Fruit fly (Drosophila melanogaster): ENCODE measurements around the gene C1GalTA.
A peak's percentile ranks its signal among the peaks of the same experiment; 100 is the strongest.

The C1GalTA gene

DNA sequence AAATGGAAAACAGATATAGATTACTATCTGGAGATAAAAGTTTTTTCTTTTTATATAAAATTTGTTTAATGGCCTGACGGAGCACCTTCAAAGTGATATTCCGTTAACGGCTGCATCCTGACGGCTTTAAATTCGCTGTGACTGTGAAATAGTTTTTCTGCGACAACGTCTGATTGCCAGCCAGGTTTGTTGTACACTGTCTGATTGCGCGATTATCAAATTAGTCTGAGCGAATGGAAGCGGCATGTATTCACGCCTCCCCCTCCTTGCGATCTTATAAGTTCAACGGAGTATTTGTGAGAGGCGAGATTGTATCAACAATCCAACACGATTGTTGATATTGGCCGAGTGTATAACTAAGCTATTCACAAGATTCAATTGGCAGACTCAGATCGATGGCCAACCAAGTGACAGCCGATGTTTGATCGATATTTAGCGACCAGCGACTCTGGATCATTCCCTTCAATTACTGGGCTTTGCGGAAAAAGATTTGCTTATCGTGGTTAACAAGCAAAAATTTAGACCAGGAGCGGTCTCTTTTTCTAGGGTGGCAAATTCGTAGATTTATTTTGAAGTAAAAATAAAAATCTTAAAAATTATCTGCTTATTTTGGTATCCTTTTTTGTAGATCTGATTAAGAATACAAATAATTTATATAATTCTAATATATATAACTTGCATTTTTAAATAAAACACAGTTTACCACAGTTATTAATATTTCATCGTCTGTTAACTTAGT is 4.8 kb upstream of the C1GalTA start:
- TF ChIP-seq Mio (GFP tag; optimal IDR thresholded peaks at IDR 0.05) (no peak), CG32264 (GFP tag; optimal IDR thresholded peaks at IDR 0.05) (no peak), N (GFP tag; optimal IDR thresholded peaks at IDR 0.05) (no peak)

DNA sequence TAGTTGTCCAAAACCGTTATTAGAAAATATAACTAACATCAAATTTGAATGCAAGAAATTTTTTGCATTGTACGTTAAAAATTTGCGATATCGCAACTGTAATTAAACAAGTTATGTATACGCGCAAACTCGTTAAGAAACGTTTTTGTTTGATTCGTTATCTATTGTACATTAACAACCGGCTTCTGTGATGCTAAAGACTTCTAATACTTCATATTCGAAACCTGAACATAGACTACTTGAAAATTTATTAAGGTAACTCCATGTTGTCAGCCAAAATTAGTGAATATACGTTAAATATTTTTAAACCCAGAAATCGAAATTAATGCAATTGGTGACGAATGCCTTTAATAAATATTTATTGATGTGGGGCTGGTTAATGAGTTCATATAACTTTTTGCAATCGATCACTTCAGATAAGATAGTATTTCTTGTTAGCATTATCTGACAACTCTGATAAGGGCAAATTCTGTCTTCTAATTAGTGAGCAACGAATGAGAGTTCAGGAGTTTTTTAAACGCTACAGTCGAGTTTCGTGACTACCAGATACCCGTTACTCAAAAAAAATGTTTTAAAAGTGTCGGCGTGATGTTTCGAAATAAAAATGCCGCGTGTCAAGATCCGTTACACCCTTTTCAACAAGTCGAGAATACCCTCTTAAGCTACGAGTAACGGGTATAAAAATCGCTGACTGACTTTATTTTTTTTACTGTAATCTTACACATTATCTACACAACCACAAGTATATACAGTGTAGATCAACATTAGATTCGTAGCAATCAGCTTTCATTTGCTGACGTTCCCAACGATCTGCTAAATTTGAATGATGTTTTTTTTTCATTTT is 1.4 kb upstream of the C1GalTA start:
- TF ChIP-seq psq (GFP tag; optimal IDR thresholded peaks at IDR 0.05), result peak; percentile 48
- TF ChIP-seq Dif (GFP tag; optimal IDR thresholded peaks at IDR 0.05; ENCODE audit: partially characterized antibody), result peak; percentile 81
- TF ChIP-seq ey (GFP tag; optimal IDR thresholded peaks at IDR 0.05), result peak; percentile 70
- peak; percentile 45 for TF ChIP-seq HLH106 (tag; optimal IDR thresholded peaks at IDR 0.05)
- no peak for TF ChIP-seq Myc (optimal IDR thresholded peaks at IDR 0.05)
- TF ChIP-seq fru (GFP tag; optimal IDR thresholded peaks at IDR 0.05), result peak; percentile 71
- TF ChIP-seq woc (GFP tag; optimal IDR thresholded peaks at IDR 0.05), result peak; percentile 48
- peak; percentile 68 for TF ChIP-seq br (GFP tag; optimal IDR thresholded peaks at IDR 0.05)
- TF ChIP-seq OdsH (GFP tag; optimal IDR thresholded peaks at IDR 0.05), result peak; percentile 67
- TF ChIP-seq rgr (GFP tag; optimal IDR thresholded peaks at IDR 0.05), result peak; percentile 74
- peak; percentile 49 for TF ChIP-seq Vsx2 (GFP tag; optimal IDR thresholded peaks at IDR 0.05; ENCODE audit: partially characterized antibody)
- TF ChIP-seq GATAd (GFP tag; optimal IDR thresholded peaks at IDR 0.05), result no peak
- TF ChIP-seq N (GFP tag; optimal IDR thresholded peaks at IDR 0.05), result no peak
- TF ChIP-seq pan (optimal IDR thresholded peaks at IDR 0.05), result no peak
- peak; percentile 68 for TF ChIP-seq Sp1 (GFP tag; optimal IDR thresholded peaks at IDR 0.05)
- peak in 1 of 2 experiments; percentile 76 for TF ChIP-seq foxo (GFP tag; optimal IDR thresholded peaks at IDR 0.05)
- TF ChIP-seq tai (GFP tag; optimal IDR thresholded peaks at IDR 0.05), result peak; percentile 25
- peak; percentile 79 for TF ChIP-seq CrebA (GFP tag; optimal IDR thresholded peaks at IDR 0.05; ENCODE audit: borderline replicate concordance)
- peak; percentile 75 for TF ChIP-seq h (GFP tag; optimal IDR thresholded peaks at IDR 0.05)
- peak; percentile 4 for TF ChIP-seq Hnf4 (GFP tag; optimal IDR thresholded peaks at IDR 0.05)
- no peak for TF ChIP-seq Hr83 (GFP tag; optimal IDR thresholded peaks at IDR 0.05; ENCODE audit: poor library complexity, severe bottlenecking)
- TF ChIP-seq sage (GFP tag; optimal IDR thresholded peaks at IDR 0.05), result no peak

DNA sequence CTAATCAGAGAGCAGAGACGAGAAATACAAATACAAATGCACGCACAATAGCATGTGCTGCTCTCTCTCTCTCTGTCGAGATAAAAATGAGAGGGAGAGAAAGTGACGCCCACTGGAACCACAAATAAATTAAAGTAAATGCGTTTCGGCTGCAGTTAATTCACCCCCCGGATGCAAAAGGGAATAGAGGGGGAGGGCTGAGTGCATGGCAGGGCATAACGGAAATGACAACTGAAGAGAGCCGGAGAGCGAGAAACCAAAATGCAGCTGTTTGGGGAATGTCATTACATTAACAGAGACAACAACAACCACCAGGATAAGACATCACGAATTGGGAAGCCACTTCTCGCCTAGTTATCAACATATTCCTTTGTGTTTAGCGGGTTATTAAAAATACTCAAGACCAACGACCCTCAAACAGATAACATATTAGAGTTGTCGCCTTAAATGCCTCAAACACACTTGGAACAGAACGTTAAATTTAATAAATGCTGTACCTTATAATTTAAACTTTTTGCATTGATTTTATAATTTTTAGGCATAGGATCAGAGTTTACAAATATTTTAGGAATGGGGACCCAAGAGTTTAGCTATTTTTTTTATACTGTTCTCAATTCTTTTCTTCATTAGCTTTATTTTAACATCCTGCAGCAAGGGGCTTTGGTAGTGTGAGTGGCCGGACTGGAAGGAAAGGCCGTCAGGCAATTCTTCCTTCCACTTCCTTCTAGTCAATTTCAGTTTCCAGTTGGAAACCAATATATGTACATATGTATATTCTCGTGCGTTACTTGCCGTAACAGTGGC is 895 bp downstream of the C1GalTA start:
- peak; percentile 25 for TF ChIP-seq tai (GFP tag; optimal IDR thresholded peaks at IDR 0.05)
- TF ChIP-seq h (GFP tag; optimal IDR thresholded peaks at IDR 0.05), result peak; percentile 58
- TF ChIP-seq Hr78 (GFP tag; optimal IDR thresholded peaks at IDR 0.05), result no peak
- peak; percentile 80 for TF ChIP-seq psq (GFP tag; optimal IDR thresholded peaks at IDR 0.05)
- no peak for TF ChIP-seq pan (optimal IDR thresholded peaks at IDR 0.05)
- peak in 1 of 2 experiments; percentile 71 for TF ChIP-seq foxo (GFP tag; optimal IDR thresholded peaks at IDR 0.05)
- TF ChIP-seq jim (GFP tag; optimal IDR thresholded peaks at IDR 0.05), result no peak
- TF ChIP-seq Abd-B (GFP tag; optimal IDR thresholded peaks at IDR 0.05), result no peak
- TF ChIP-seq woc (GFP tag; optimal IDR thresholded peaks at IDR 0.05), result peak; percentile 74
- TF ChIP-seq CG32264 (GFP tag; optimal IDR thresholded peaks at IDR 0.05), result no peak
- no peak for TF ChIP-seq dsf (GFP tag; optimal IDR thresholded peaks at IDR 0.05; ENCODE audit: borderline replicate concordance)
- no peak for TF ChIP-seq Jra (GFP tag; optimal IDR thresholded peaks at IDR 0.05)
- no peak for TF ChIP-seq Dfd (GFP tag; optimal IDR thresholded peaks at IDR 0.05)
- peak; percentile 48 for TF ChIP-seq dmrt93B (GFP tag; optimal IDR thresholded peaks at IDR 0.05)
- peak; percentile 66 for TF ChIP-seq ey (GFP tag; optimal IDR thresholded peaks at IDR 0.05)
- peak; percentile 63 for TF ChIP-seq Sp1 (GFP tag; optimal IDR thresholded peaks at IDR 0.05)
- no peak for TF ChIP-seq sage (GFP tag; optimal IDR thresholded peaks at IDR 0.05)
- TF ChIP-seq CrebA (GFP tag; optimal IDR thresholded peaks at IDR 0.05; ENCODE audit: borderline replicate concordance), result no peak
- peak; percentile 34 to 71 for TF ChIP-seq dl (GFP tag; optimal IDR thresholded peaks at IDR 0.05; ENCODE audit: insufficient read depth in 1 of 2, partially characterized antibody in 2 of 2)
- TF ChIP-seq GATAd (GFP tag; optimal IDR thresholded peaks at IDR 0.05), result no peak
- peak; percentile 12 for TF ChIP-seq brk (GFP tag; optimal IDR thresholded peaks at IDR 0.05)
- no peak for TF ChIP-seq sv (GFP tag; optimal IDR thresholded peaks at IDR 0.05)
- peak; percentile 59 for TF ChIP-seq Dif (GFP tag; optimal IDR thresholded peaks at IDR 0.05; ENCODE audit: partially characterized antibody)
- no peak for TF ChIP-seq lola (GFP tag; optimal IDR thresholded peaks at IDR 0.05)
- TF ChIP-seq Myc (optimal IDR thresholded peaks at IDR 0.05), result no peak
- TF ChIP-seq CG9705 (GFP tag; optimal IDR thresholded peaks at IDR 0.05), result no peak
- peak; percentile 67 for TF ChIP-seq br (GFP tag; optimal IDR thresholded peaks at IDR 0.05)
- no peak for TF ChIP-seq N (GFP tag; optimal IDR thresholded peaks at IDR 0.05)
- no peak for TF ChIP-seq usp (GFP tag; optimal IDR thresholded peaks at IDR 0.05)
- peak; percentile 30 for TF ChIP-seq Hr83 (GFP tag; optimal IDR thresholded peaks at IDR 0.05; ENCODE audit: poor library complexity, severe bottlenecking)
- peak; percentile 57 for TF ChIP-seq HLH106 (tag; optimal IDR thresholded peaks at IDR 0.05)
- TF ChIP-seq OdsH (GFP tag; optimal IDR thresholded peaks at IDR 0.05), result peak; percentile 56
- TF ChIP-seq Vsx2 (GFP tag; optimal IDR thresholded peaks at IDR 0.05; ENCODE audit: partially characterized antibody), result peak; percentile 89
- TF ChIP-seq rgr (GFP tag; optimal IDR thresholded peaks at IDR 0.05), result peak; percentile 53
- peak; percentile 37 for TF ChIP-seq Hnf4 (GFP tag; optimal IDR thresholded peaks at IDR 0.05)
- TF ChIP-seq Mio (GFP tag; optimal IDR thresholded peaks at IDR 0.05), result no peak
- TF ChIP-seq fru (GFP tag; optimal IDR thresholded peaks at IDR 0.05), result peak; percentile 95

Data from whole organism, wandering third instar larva.